Fruit fly (Drosophila melanogaster) whole organism, adult: ENCODE measurements around the gene ppk5.

Source experiments
- CG11617 ChIP-seq: fragments of 200-800 bp; sonication (Bioruptor generic); optimal IDR thresholded peaks from 2 replicates; lab custom pipeline; 2017; ENCODE audit warnings: mild to moderate bottlenecking, missing biosample characterization, missing genetic modification reagents, missing genetic modification characterization
- CG12768 ChIP-seq: fragments of 200-800 bp; sonication (Bioruptor generic); optimal IDR thresholded peaks from 2 replicates; lab custom pipeline; 2017; ENCODE audit warnings: missing biosample characterization, missing genetic modification characterization, mild to moderate bottlenecking, moderate library complexity, missing genetic modification reagents
- CG5204 ChIP-seq: fragments of 200-800 bp; sonication (Bioruptor generic); optimal IDR thresholded peaks from 2 replicates; lab custom pipeline; 2016; ENCODE audit warnings: missing biosample characterization, missing genetic modification characterization
- CG7101 ChIP-seq: fragments of 200-800 bp; sonication (Bioruptor generic); optimal IDR thresholded peaks from 2 replicates; lab custom pipeline; 2018; ENCODE audit warnings: missing biosample characterization, mild to moderate bottlenecking, missing genetic modification characterization, moderate library complexity
- Clk ChIP-seq: fragments of 200-800 bp; sonication (Bioruptor generic); optimal IDR thresholded peaks from 2 replicates; lab custom pipeline; 2017; ENCODE audit warnings: missing biosample characterization, missing genetic modification characterization
- Crg-1 ChIP-seq: fragments of 200-800 bp; sonication (Bioruptor generic); optimal IDR thresholded peaks from 2 replicates; lab custom pipeline; 2016; ENCODE audit warnings: missing biosample characterization, missing genetic modification characterization
- Hr96 ChIP-seq: fragments of 200-800 bp; sonication (Bioruptor generic); optimal IDR thresholded peaks from 2 replicates; lab custom pipeline; 2016; ENCODE audit warnings: missing biosample characterization, missing genetic modification characterization
- Mnt ChIP-seq: fragments of 200-800 bp; sonication (Bioruptor generic); optimal IDR thresholded peaks from 2 replicates; lab custom pipeline; 2016; ENCODE audit warnings: missing biosample characterization, mild to moderate bottlenecking, missing genetic modification characterization
- cnc ChIP-seq, 2 experiments: fragments of >200 bp; optimal IDR thresholded peaks; 2 replicates each; lab custom pipeline; 2017
- kay ChIP-seq: fragments of 200-800 bp; sonication (Bioruptor generic); peaks from one replicate; lab custom pipeline; 2016; ENCODE audit warnings: missing biosample characterization, missing genetic modification characterization, borderline replicate concordance
- ovo ChIP-seq: fragments of 200-800 bp; sonication (Bioruptor generic); optimal IDR thresholded peaks from 2 replicates; lab custom pipeline; 2016; ENCODE audit warnings: missing biosample characterization, missing genetic modification characterization
- tj ChIP-seq: fragments of 200-800 bp; sonication (Bioruptor generic); optimal IDR thresholded peaks from 3 replicates; lab custom pipeline; 2017; ENCODE audit warnings: missing biosample characterization, mild to moderate bottlenecking, missing genetic modification characterization, moderate library complexity
- toe ChIP-seq: fragments of 200-800 bp; sonication (Bioruptor generic); optimal IDR thresholded peaks from 2 replicates; lab custom pipeline; 2016; ENCODE audit warnings: missing biosample characterization, missing genetic modification characterization

- TF ChIP-seq CG7101 (no peak), Crg-1 (GFP tag; lab: Kevin White, UChicago) (no peak), cnc (optimal IDR thresholded peaks at IDR 0.05; lab: Kevin White, UChicago) (no peak), toe (GFP tag; lab: Kevin White, UChicago) (no peak), CG12768 (GFP tag; lab: Kevin White, UChicago) (no peak), Clk (GFP tag; lab: Kevin White, UChicago) (no peak), ovo (GFP tag; lab: Kevin White, UChicago) (no peak), tj (GFP tag; lab: Kevin White, UChicago) (no peak), Hr96 (GFP tag; lab: Kevin White, UChicago) (no peak), Mnt (GFP tag; lab: Kevin White, UChicago) (no peak), CG5204 (no peak), CG11617 (no peak), kay (GFP tag; lab: Kevin White, UChicago) (peak; percentile 44)
These were observed 39.4 kb downstream of the ppk5 start, which contains the start of gene EMC10 for dm6 chr3L:21573831-21574230.
